Worm (Caenorhabditis elegans) whole organism, young adult: ENCODE data around the gene H12D21.9.

Experiments used
- B0261.1 ChIP-seq: sonication (generic microtip); optimal IDR thresholded peaks from 2 replicates; lab custom pipeline; 2016; ENCODE audit warnings: mild to moderate bottlenecking, missing genetic modification characterization, moderate library complexity, missing compliant biosample characterization
- F22D6.2 ChIP-seq: sonication (generic microtip); optimal IDR thresholded peaks from 2 replicates; lab custom pipeline; 2016; ENCODE audit warnings: mild to moderate bottlenecking, missing genetic modification characterization, missing compliant biosample characterization
- F52B5.7 ChIP-seq: sonication (generic microtip); optimal IDR thresholded peaks from 2 replicates; lab custom pipeline; 2016; ENCODE audit warnings: mild to moderate bottlenecking, missing genetic modification characterization, missing compliant biosample characterization
- K11D2.4 ChIP-seq: fragments of 200-800 bp; sonication (Bioruptor generic); IDR thresholded peaks from 2 replicates; pipeline ENCODE4 v1.3.6; 2022; ENCODE audit warnings: missing genetic modification reagents, missing genetic modification characterization, missing compliant biosample characterization
- T07F8.4 ChIP-seq: sonication (generic microtip); optimal IDR thresholded peaks from 2 replicates; lab custom pipeline; 2016; ENCODE audit warnings: mild to moderate bottlenecking, missing genetic modification characterization, moderate library complexity, missing compliant biosample characterization
- T26A5.8 ChIP-seq: sonication (generic microtip); optimal IDR thresholded peaks from 2 replicates; lab custom pipeline; 2016; ENCODE audit warnings: missing genetic modification characterization, missing compliant biosample characterization
- ZK185.1 ChIP-seq: sonication (generic microtip); optimal IDR thresholded peaks from 2 replicates; lab custom pipeline; 2016; ENCODE audit warnings: mild to moderate bottlenecking, missing genetic modification characterization, missing compliant biosample characterization; ENCODE audit not compliant: poor library complexity, severe bottlenecking
- akir-1 ChIP-seq: fragments of 200-800 bp; sonication (Bioruptor generic); optimal IDR thresholded peaks from 2 replicates; lab custom pipeline; 2018; ENCODE audit warnings: mild to moderate bottlenecking, missing genetic modification characterization, moderate library complexity, missing compliant biosample characterization
- ama-1 ChIP-seq, 3 experiments: fragments of 150-350 bp in 1 of 3; sonication (generic microtip) in 2 of 3; optimal IDR thresholded peaks; 2 replicates each; lab custom pipeline; 2014 to 2018; ENCODE audit warnings: missing biosample characterization in 2 of 3, missing genetic modification characterization in 2 of 3, missing genetic modification reagents in 2 of 3
- aptf-3 ChIP-seq: fragments of 200-800 bp; sonication (Bioruptor generic); IDR thresholded peaks from 2 replicates; pipeline ENCODE4 v1.3.6; 2022; ENCODE audit warnings: missing genetic modification characterization, missing compliant biosample characterization
- attf-3 ChIP-seq: fragments of 200-800 bp; sonication (Bioruptor generic); conservative IDR thresholded peaks from 2 replicates; pipeline ENCODE4 v1.3.6; 2022; ENCODE audit warnings: missing genetic modification reagents, missing genetic modification characterization, missing compliant biosample characterization
- attf-5 ChIP-seq: fragments of 200-800 bp; sonication (Bioruptor generic); optimal IDR thresholded peaks from 2 replicates; lab custom pipeline; 2018; ENCODE audit warnings: mild to moderate bottlenecking, missing genetic modification characterization, missing compliant biosample characterization
- attf-6 ChIP-seq: fragments of 200-800 bp; sonication (Bioruptor generic); IDR thresholded peaks from 2 replicates; pipeline ENCODE4 v1.3.6; 2022; ENCODE audit warnings: missing genetic modification reagents, missing genetic modification characterization, missing compliant biosample characterization
- ccch-3 ChIP-seq: fragments of 200-800 bp; sonication (Bioruptor generic); optimal IDR thresholded peaks from 2 replicates; lab custom pipeline; 2018; ENCODE audit warnings: mild to moderate bottlenecking, missing genetic modification characterization, missing compliant biosample characterization
- cebp-1 ChIP-seq, 2 experiments: fragments of 200-800 bp in 1 of 2; sonication (Bioruptor generic) in 1 of 2; sonication (generic microtip) in 1 of 2; IDR thresholded peaks in 1 of 2; optimal IDR thresholded peaks in 1 of 2; 2 replicates each; pipeline versions ENCODE4 v1.3.6 to Lab custom; 2017 to 2022; ENCODE audit warnings: missing compliant biosample characterization in 2 of 2, missing genetic modification characterization in 2 of 2, mild to moderate bottlenecking in 1 of 2, missing genetic modification reagents in 1 of 2, moderate library complexity in 1 of 2
- ceh-58 ChIP-seq: fragments of 200-800 bp; sonication (Bioruptor generic); IDR thresholded peaks from 2 replicates; pipeline ENCODE4 v1.3.6; 2022; ENCODE audit warnings: missing genetic modification characterization, missing compliant biosample characterization
- ceh-91 ChIP-seq: fragments of 200-800 bp; sonication (Bioruptor generic); IDR thresholded peaks from 2 replicates; pipeline ENCODE4 v1.3.6; 2022; ENCODE audit warnings: missing genetic modification reagents, missing genetic modification characterization, missing compliant biosample characterization
- dox-1 ChIP-seq: fragments of 200-800 bp; sonication (Bioruptor generic); IDR thresholded peaks from 2 replicates; pipeline ENCODE4 v1.3.6; 2022; ENCODE audit warnings: missing genetic modification reagents, missing genetic modification characterization, missing compliant biosample characterization
- dpl-1 ChIP-seq: fragments of 150-350 bp; optimal IDR thresholded peaks from 2 replicates; lab custom pipeline; 2014; ENCODE audit warnings: missing biosample characterization, missing genetic modification reagents, missing genetic modification characterization
- egrh-3 ChIP-seq: fragments of 200-800 bp; sonication (Bioruptor generic); IDR thresholded peaks from 2 replicates; pipeline ENCODE4 v1.3.6; 2022; ENCODE audit warnings: missing genetic modification reagents, missing genetic modification characterization, missing compliant biosample characterization
- him-1 ChIP-seq: sonication (generic microtip); optimal IDR thresholded peaks from 2 replicates; lab custom pipeline; 2016; ENCODE audit warnings: missing genotype, missing genetic modification reagents, missing genetic modification characterization, missing compliant biosample characterization
- hlh-12 ChIP-seq: sonication (generic microtip); optimal IDR thresholded peaks from 2 replicates; lab custom pipeline; 2016; ENCODE audit warnings: missing genetic modification characterization, missing compliant biosample characterization
- hmg-20 ChIP-seq: fragments of 200-800 bp; sonication (Bioruptor generic); IDR thresholded peaks from 2 replicates; pipeline ENCODE4 v1.3.6; 2022; ENCODE audit warnings: missing genetic modification reagents, missing genetic modification characterization, missing compliant biosample characterization
- hrde-1 ChIP-seq: sonication (generic microtip); optimal IDR thresholded peaks from 2 replicates; lab custom pipeline; 2016; ENCODE audit warnings: missing genetic modification characterization, mild to moderate bottlenecking, missing compliant biosample characterization, moderate library complexity, missing genotype, missing genetic modification reagents, borderline replicate concordance
- hsf-1 ChIP-seq: fragments of 200-800 bp; sonication (Bioruptor generic); IDR thresholded peaks from 2 replicates; pipeline ENCODE4 v1.3.6; 2022; ENCODE audit warnings: missing genetic modification reagents, missing genetic modification characterization, missing compliant biosample characterization
- let-607 ChIP-seq, 2 experiments: fragments of 200-800 bp in 1 of 2; sonication (Bioruptor generic) in 1 of 2; sonication (generic microtip) in 1 of 2; optimal IDR thresholded peaks; 2 replicates each; lab custom pipeline; 2016 to 2018; ENCODE audit warnings: mild to moderate bottlenecking in 2 of 2, missing compliant biosample characterization in 2 of 2, missing genetic modification characterization in 2 of 2, moderate library complexity in 2 of 2, missing genotype in 1 of 2
- lir-1 ChIP-seq: fragments of 200-800 bp; sonication (Bioruptor generic); conservative IDR thresholded peaks from 2 replicates; pipeline ENCODE4 v1.3.6; 2022; ENCODE audit warnings: missing genetic modification reagents, missing genetic modification characterization, missing compliant biosample characterization
- mxl-1 ChIP-seq: sonication (generic microtip); optimal IDR thresholded peaks from 2 replicates; lab custom pipeline; 2016; ENCODE audit warnings: missing genetic modification characterization, missing compliant biosample characterization
- nfya-2 ChIP-seq: fragments of 200-800 bp; sonication (Bioruptor generic); IDR thresholded peaks from 2 replicates; pipeline ENCODE4 v1.3.6; 2022; ENCODE audit warnings: missing genetic modification reagents, missing genetic modification characterization, missing compliant biosample characterization
- pbrm-1 ChIP-seq: fragments of 200-800 bp; sonication (Bioruptor generic); IDR thresholded peaks from 2 replicates; pipeline ENCODE4 v1.3.6; 2022; ENCODE audit warnings: missing genetic modification reagents, missing genetic modification characterization, missing compliant biosample characterization
- pha-4 ChIP-seq: fragments of 150-350 bp; sonication (generic microtip); optimal IDR thresholded peaks from 2 replicates; lab custom pipeline; 2014; ENCODE audit warnings: missing biosample characterization, missing genetic modification reagents, missing genetic modification characterization
- rcor-1 ChIP-seq: fragments of 200-800 bp; sonication (Bioruptor generic); IDR thresholded peaks from 2 replicates; pipeline ENCODE4 v1.3.6; 2022; ENCODE audit warnings: missing genetic modification reagents, missing genetic modification characterization, missing compliant biosample characterization
- repo-1 ChIP-seq: sonication (generic microtip); optimal IDR thresholded peaks from 2 replicates; lab custom pipeline; 2017; ENCODE audit warnings: mild to moderate bottlenecking, missing genetic modification characterization, missing compliant biosample characterization
- sea-2 ChIP-seq: fragments of 200-800 bp; sonication (Bioruptor generic); IDR thresholded peaks from 2 replicates; pipeline ENCODE4 v1.3.6; 2022; ENCODE audit warnings: missing genetic modification characterization, missing compliant biosample characterization
- snpc-1.1 ChIP-seq: sonication (generic microtip); optimal IDR thresholded peaks from 2 replicates; lab custom pipeline; 2017; ENCODE audit warnings: missing genetic modification characterization, mild to moderate bottlenecking, missing compliant biosample characterization, antibody characterized with exemption, moderate library complexity, missing genotype, missing genetic modification reagents; ENCODE audit not compliant: insufficient read depth
- snpc-1.3 ChIP-seq: sonication (generic microtip); optimal IDR thresholded peaks from 2 replicates; lab custom pipeline; 2017; ENCODE audit warnings: missing genetic modification characterization, mild to moderate bottlenecking, missing compliant biosample characterization, antibody characterized with exemption, moderate library complexity, missing genotype, missing genetic modification reagents; ENCODE audit not compliant: insufficient read depth
- tbx-9 ChIP-seq: sonication (generic microtip); optimal IDR thresholded peaks from 2 replicates; lab custom pipeline; 2016; ENCODE audit warnings: borderline replicate concordance, missing genetic modification characterization, inconsistent platforms, missing compliant biosample characterization
- tlf-1 ChIP-seq: fragments of 200-800 bp; sonication (Bioruptor generic); optimal IDR thresholded peaks from 2 replicates; lab custom pipeline; 2018; ENCODE audit warnings: mild to moderate bottlenecking, missing genetic modification characterization, missing compliant biosample characterization
- unc-62 ChIP-seq: fragments of 150-350 bp; optimal IDR thresholded peaks from 2 replicates; lab custom pipeline; 2014; ENCODE audit warnings: missing biosample characterization, missing genetic modification reagents, missing genetic modification characterization
- xnd-1 ChIP-seq: sonication (generic microtip); optimal IDR thresholded peaks from 2 replicates; lab custom pipeline; 2016; ENCODE audit warnings: missing genotype, missing genetic modification reagents, missing genetic modification characterization, missing compliant biosample characterization
- zfh-2 ChIP-seq: fragments of 200-800 bp; sonication (Bioruptor generic); conservative IDR thresholded peaks from 2 replicates; pipeline ENCODE4 v1.3.6; 2022; ENCODE audit warnings: missing genetic modification reagents, missing genetic modification characterization, missing compliant biosample characterization
- ztf-28 ChIP-seq: fragments of 200-800 bp; sonication (Bioruptor generic); IDR thresholded peaks from 2 replicates; pipeline ENCODE4 v1.3.6; 2022; ENCODE audit warnings: missing genetic modification reagents, missing genetic modification characterization, missing compliant biosample characterization

H12D21.9 gene

DNA sequence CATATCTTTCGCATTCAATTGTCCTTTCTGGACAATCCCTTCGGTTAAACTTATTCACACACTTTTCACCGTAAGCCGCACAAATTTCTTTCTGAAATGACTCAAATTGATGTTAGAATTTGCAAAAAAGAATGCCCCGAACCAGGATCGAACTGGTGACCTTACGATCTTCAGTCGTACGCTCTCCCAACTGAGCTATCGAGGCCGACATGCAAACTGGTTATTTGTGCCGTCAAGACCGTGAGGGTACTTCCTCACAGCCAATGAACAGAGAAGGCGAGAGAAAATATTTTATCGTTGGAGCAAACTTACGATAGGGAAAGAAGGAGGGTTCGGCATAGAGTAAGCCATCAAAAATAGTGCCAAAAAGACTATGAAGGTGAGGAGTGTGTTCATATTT is 33.0 kb downstream of the H12D21.9 start (continued):
- TF ChIP-seq hsf-1 (GFP tag; lab: Robert Waterston, UW) (peak; percentile 65; the same call in 1 of the 2 replicates), pha-4 (no peak), dpl-1 (GFP tag; lab: Kevin White, UChicago) (no peak), attf-6 (peak; percentile 67)

DNA sequence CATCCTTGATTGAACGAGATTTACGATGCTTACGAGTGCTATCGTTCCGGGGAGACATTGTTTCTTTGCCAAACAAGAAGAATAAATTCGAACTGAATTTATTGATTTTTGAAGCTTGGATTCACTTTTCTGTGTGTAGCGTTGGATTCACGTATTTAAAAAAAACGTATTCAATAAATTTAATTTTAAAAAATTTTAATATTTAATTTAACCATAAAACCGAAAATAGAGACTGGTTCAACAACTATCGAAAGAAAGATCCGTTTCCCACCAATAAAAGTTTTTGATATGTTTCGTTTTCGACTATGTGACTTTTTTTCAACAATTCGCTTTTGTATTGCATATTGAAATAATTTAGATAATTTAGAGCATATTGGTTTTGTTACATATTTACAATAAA is 33.9 kb downstream of the H12D21.9 start, which contains the start of gene ZC412.5:
ZC412.5 (minus strand) TSS at position 101 of the 400 bp plus-strand sequence.
- TF ChIP-seq mxl-1 (tag; lab: Kevin White, UChicago) = no peak

DNA sequence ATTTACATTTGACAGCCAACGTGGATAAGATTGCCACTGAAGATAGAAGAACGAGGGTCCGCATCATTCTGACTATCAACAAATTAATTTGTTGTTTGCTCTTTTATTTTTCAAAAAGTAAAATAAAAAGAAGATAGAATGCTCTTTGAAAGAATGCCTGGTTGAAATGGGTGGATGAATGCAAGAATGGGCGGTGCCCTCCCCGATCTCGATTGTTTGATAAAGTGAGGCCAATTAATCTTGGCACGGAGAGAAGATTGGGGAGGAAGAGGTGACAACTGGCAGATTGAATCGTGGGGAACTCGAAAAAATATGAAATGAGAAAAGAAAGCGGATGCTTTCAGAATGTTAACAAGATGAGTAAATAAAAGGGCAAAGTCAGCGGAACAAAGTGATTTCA is 37.9 kb downstream of the H12D21.9 start, which contains the start of gene ZC412.3:
ZC412.3 (minus strand) TSS at position 183 of the 400 bp plus-strand sequence.
- TF ChIP-seq lir-1 (no peak), B0261.1 (tag; lab: Kevin White, UChicago) (no peak), ama-1 (optimal IDR thresholded peaks at IDR 0.05; lab: Kevin White, UChicago) (no peak), ama-1 (GFP tag; optimal IDR thresholded peaks at IDR 0.05; lab: Kevin White, UChicago) (no peak), ceh-58 (GFP tag; lab: Robert Waterston, UW) (no peak), hsf-1 (GFP tag; lab: Robert Waterston, UW) (no peak), nfya-2 (GFP tag; lab: Robert Waterston, UW) (no peak), cebp-1 (GFP tag; IDR thresholded peaks at IDR 0.05; lab: Robert Waterston, UW) (no peak), cebp-1 (tag; optimal IDR thresholded peaks at IDR 0.05; lab: Kevin White, UChicago) (no peak), tbx-9 (tag; lab: Kevin White, UChicago) (no peak), T07F8.4 (tag; lab: Kevin White, UChicago) (no peak), let-607 (tag; optimal IDR thresholded peaks at IDR 0.05; lab: Kevin White, UChicago) (no peak), sea-2 (GFP tag; lab: Robert Waterston, UW) (no peak), repo-1 (no peak)

DNA sequence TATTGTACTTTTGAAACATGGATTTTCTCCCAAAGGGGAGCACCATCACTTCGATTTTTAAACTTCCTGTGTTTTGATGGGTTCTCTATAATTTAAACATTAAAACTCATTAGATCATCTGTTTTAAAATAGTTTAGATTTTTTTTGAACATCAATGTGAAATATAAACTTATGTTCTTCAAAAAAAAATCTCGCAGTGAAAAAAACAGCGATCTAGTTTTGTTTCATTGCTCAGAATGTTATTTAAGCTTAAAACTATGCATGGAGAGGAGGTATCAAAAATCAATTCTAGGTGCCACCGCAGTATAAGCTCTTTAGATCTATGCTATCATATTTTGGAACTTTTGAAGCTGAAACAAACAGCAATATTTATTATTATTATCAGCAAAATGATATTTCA is 41.1 kb downstream of the H12D21.9 start, which contains the start of gene gcy-14:
gcy-14 (minus strand) TSS at position 101 of the 400 bp plus-strand sequence.
- TF ChIP-seq ztf-28 (no peak), ZK185.1 (tag; lab: Kevin White, UChicago) (no peak), tlf-1 (GFP tag; lab: Kevin White, UChicago) (no peak), zfh-2 (GFP tag; lab: Robert Waterston, UW) (no peak), mxl-1 (tag; lab: Kevin White, UChicago) (no peak), egrh-3 (GFP tag; lab: Robert Waterston, UW) (no peak), T26A5.8 (no peak), ccch-3 (no peak), him-1 (tag; lab: Kevin White, UChicago) (no peak), hrde-1 (tag; lab: Kevin White, UChicago) (no peak), aptf-3 (no peak)

DNA sequence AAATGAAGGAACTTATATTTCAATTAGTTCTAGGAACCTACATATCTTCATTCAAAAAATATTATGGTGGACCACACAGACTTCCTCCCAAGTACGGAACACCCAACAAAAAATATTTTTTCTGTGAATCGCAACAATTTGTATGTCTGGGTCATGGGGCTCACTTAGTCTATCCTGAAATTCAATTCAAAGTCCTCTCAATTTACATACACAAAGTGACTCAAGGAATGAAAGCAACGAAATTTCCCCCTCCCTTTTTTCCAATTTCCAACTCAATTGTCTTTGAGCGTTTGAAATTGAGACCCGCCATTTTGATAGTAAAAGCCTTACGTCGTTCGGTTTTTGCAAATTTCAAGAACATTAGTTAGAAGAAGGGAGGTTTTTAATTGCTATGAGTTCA is 49.9 kb downstream of the H12D21.9 start:
- TF ChIP-seq rcor-1 (no peak), F52B5.7 (tag; lab: Kevin White, UChicago) (no peak), snpc-1.1 (tag; lab: Kevin White, UChicago) (no peak), T26A5.8 (no peak), akir-1 (GFP tag; lab: Kevin White, UChicago) (no peak), K11D2.4 (no peak), unc-62 (GFP tag; lab: Kevin White, UChicago) (no peak), F22D6.2 (tag; lab: Kevin White, UChicago) (no peak), attf-3 (GFP tag; lab: Robert Waterston, UW) (no peak), hmg-20 (GFP tag; lab: Robert Waterston, UW) (no peak), ceh-91 (GFP tag; lab: Robert Waterston, UW) (no peak), hlh-12 (tag; lab: Kevin White, UChicago) (no peak), ceh-58 (GFP tag; lab: Robert Waterston, UW) (no peak), xnd-1 (no peak), pbrm-1 (no peak), dox-1 (GFP tag; lab: Robert Waterston, UW) (no peak), attf-5 (GFP tag; lab: Kevin White, UChicago) (no peak), snpc-1.3 (no peak)
